Fruit fly (Drosophila melanogaster): ENCODE results near the gene CG33932.
A peak's percentile ranks its signal among the peaks of the same experiment; 100 is the strongest.

Gene CG33932

dm6 chrX:19744003-19744488 is at the start of gene CG33932, which contains the start of the genes CG18809, COX6B and Rpp20:
TSS of gene CG33932 (plus strand) at chrX:19744431.
TSS of gene CG18809 (minus strand) at chrX:19744335.
TSS of gene COX6B (minus strand) at chrX:19744335.
TSS of gene Rpp20 (plus strand) at chrX:19744431.
- TF ChIP-seq CTCF (optimal IDR thresholded peaks at IDR 0.05) (peak; percentile 33 to 57), CG8478 (optimal IDR thresholded peaks at IDR 0.05) (no peak)

dm6 chrX:19694792-19695558 is 49.3 kb upstream of the CG33932 start, which contains the start of gene CG14229:
TSS of gene CG14229 (minus strand) at chrX:19695250.
- no peak for TF ChIP-seq CG8478 (optimal IDR thresholded peaks at IDR 0.05)
- no peak for TF ChIP-seq CTCF (optimal IDR thresholded peaks at IDR 0.05)

- TF ChIP-seq CG8478 (optimal IDR thresholded peaks at IDR 0.05) (no peak), CTCF (optimal IDR thresholded peaks at IDR 0.05) (peak in 1 of 2 experiments; percentile 12)
These were observed 47.4 kb upstream of the CG33932 start, which contains the start of gene Cdc42 for dm6 chrX:19696845-19697244. TSS of gene Cdc42 (plus strand) at chrX:19697091.

dm6 chrX:19697255-19697877 is 46.9 kb upstream of the CG33932 start:
- TF ChIP-seq CG8478 (optimal IDR thresholded peaks at IDR 0.05) (no peak), CTCF (optimal IDR thresholded peaks at IDR 0.05) (no peak)

dm6 chrX:19701611-19702010 is 42.6 kb upstream of the CG33932 start, which contains the start of gene Tcs4:
TSS of gene Tcs4 (minus strand) at chrX:19701755.
- no peak for TF ChIP-seq CTCF (optimal IDR thresholded peaks at IDR 0.05)
- TF ChIP-seq CG8478 (optimal IDR thresholded peaks at IDR 0.05): no peak

- TF ChIP-seq CTCF (optimal IDR thresholded peaks at IDR 0.05): no peak
- TF ChIP-seq CG8478 (optimal IDR thresholded peaks at IDR 0.05): no peak
These were observed 40.1 kb upstream of the CG33932 start, which contains the start of the genes CG14230 and CG14232 for dm6 chrX:19704083-19704482. TSS of gene CG14230 (plus strand) at chrX:19704176. TSS of gene CG14232 (minus strand) at chrX:19704259.

dm6 chrX:19711936-19712335 is 32.3 kb upstream of the CG33932 start:
- TF ChIP-seq CTCF (optimal IDR thresholded peaks at IDR 0.05): no peak
- TF ChIP-seq CG8478 (optimal IDR thresholded peaks at IDR 0.05): no peak

- no peak for TF ChIP-seq CG8478 (optimal IDR thresholded peaks at IDR 0.05)
- TF ChIP-seq CTCF (optimal IDR thresholded peaks at IDR 0.05): no peak
These were observed 31.2 kb upstream of the CG33932 start, which contains the start of gene meso18E for dm6 chrX:19712898-19713627. TSS of gene meso18E (minus strand) at chrX:19713045.

dm6 chrX:19714816-19715215 is 29.4 kb upstream of the CG33932 start:
- TF ChIP-seq CTCF (optimal IDR thresholded peaks at IDR 0.05) (no peak), CG8478 (optimal IDR thresholded peaks at IDR 0.05) (no peak)

- no peak for TF ChIP-seq CTCF (optimal IDR thresholded peaks at IDR 0.05)
- no peak for TF ChIP-seq CG8478 (optimal IDR thresholded peaks at IDR 0.05)
These were observed 27.8 kb upstream of the CG33932 start for dm6 chrX:19716325-19716917.

dm6 chrX:19717041-19717440 is 27.2 kb upstream of the CG33932 start:
- TF ChIP-seq CG8478 (optimal IDR thresholded peaks at IDR 0.05) (no peak), CTCF (optimal IDR thresholded peaks at IDR 0.05) (no peak)

- TF ChIP-seq CTCF (optimal IDR thresholded peaks at IDR 0.05) (peak; percentile 62 to 76), CG8478 (optimal IDR thresholded peaks at IDR 0.05) (no peak)
These were observed 25.9 kb upstream of the CG33932 start, which contains the start of gene CG12531 for dm6 chrX:19717988-19718973. TSS of gene CG12531 (plus strand) at chrX:19718923.

- TF ChIP-seq CTCF (optimal IDR thresholded peaks at IDR 0.05): no peak
- no peak for TF ChIP-seq CG8478 (optimal IDR thresholded peaks at IDR 0.05)
These were observed 13.4 kb upstream of the CG33932 start, which contains the start of gene AP-1-2beta for dm6 chrX:19730844-19731243. TSS of gene AP-1-2beta (plus strand) at chrX:19731004.

Data from S2 (cell line).